Worm (Caenorhabditis elegans): ENCODE measurements around the gene ugt-1.

DNA sequence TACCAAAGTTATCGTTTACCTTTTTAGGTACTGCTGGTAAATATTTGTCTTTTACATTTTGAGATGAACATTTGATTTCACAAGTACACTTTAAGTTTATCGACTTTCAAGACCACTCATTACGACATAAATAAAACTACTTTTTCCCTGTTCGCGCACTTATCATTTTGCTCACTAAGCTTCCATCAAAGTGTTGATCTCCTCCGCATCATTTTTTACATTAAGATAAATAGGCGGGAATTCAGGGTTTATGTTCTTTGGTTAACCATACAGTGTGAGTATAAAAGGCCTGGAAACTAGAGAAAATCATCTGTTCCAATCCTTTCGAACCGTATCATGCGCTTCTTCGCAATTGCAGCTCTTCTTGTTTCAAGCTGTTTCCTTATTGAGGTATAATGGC lies 13.3 kb upstream of the ugt-1 start, which contains the start of gene pqn-2:
- no peak for TF ChIP-seq ama-1 (optimal IDR thresholded peaks at IDR 0.05)
- no peak for TF ChIP-seq ceh-13 (GFP tag; optimal IDR thresholded peaks at IDR 0.05)
- no peak for TF ChIP-seq B0310.2 (tag; optimal IDR thresholded peaks at IDR 0.05)
- TF ChIP-seq ets-7 (tag; optimal IDR thresholded peaks at IDR 0.05), result no peak
- no peak for TF ChIP-seq aly-1 (tag; optimal IDR thresholded peaks at IDR 0.05)
- TF ChIP-seq hmbx-1 (tag; optimal IDR thresholded peaks at IDR 0.05), result no peak
- TF ChIP-seq tbx-11 (GFP tag; IDR thresholded peaks at IDR 0.05), result no peak
- TF ChIP-seq tbx-37 (GFP tag; conservative IDR thresholded peaks at IDR 0.05), result no peak
- no peak for TF ChIP-seq tra-4 (tag; optimal IDR thresholded peaks at IDR 0.05)
- no peak for TF ChIP-seq pes-1 (GFP tag; IDR thresholded peaks at IDR 0.05)
